Fruit fly (Drosophila melanogaster): ENCODE results near the gene CG7730.

CG7730 gene

DNA sequence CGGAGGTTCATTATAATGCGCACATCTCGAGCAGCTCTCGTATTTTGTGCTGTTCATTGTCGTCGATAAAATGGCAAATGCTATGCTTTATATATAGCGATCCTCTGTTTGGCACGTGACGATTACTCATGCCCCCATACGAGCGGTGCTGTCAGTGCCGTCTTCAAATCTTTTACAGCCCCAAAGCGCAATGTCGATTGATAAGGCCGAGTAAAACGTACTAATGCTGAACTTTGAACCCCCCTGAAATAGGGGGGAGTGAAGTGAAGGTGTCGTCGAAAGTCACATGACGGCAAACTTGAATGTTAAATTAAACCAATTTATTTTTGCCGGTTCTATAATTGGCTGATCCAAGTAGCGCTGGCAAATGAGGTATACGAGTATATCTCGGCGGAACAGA lies 27.0 kb upstream of the CG7730 start:
- TF ChIP-seq tai (GFP tag; optimal IDR thresholded peaks at IDR 0.05) = no peak
- no peak for TF ChIP-seq Rel (GFP tag; optimal IDR thresholded peaks at IDR 0.05)
- TF ChIP-seq Rel (tag; optimal IDR thresholded peaks at IDR 0.05) = peak; percentile 43
- no peak for TF ChIP-seq pan (optimal IDR thresholded peaks at IDR 0.05)
- TF ChIP-seq Vsx2 (GFP tag; optimal IDR thresholded peaks at IDR 0.05; ENCODE audit: partially characterized antibody) = no peak

dm6 chr3L:17001055-17001454 lies 26.3 kb upstream of the CG7730 start:
- TF ChIP-seq lola (GFP tag; optimal IDR thresholded peaks at IDR 0.05) (no peak), h (GFP tag; optimal IDR thresholded peaks at IDR 0.05) (no peak), OdsH (GFP tag; optimal IDR thresholded peaks at IDR 0.05) (no peak), dl (GFP tag; optimal IDR thresholded peaks at IDR 0.05; ENCODE audit: insufficient read depth in 1 of 2, partially characterized antibody in 2 of 2) (no peak), Rel (GFP tag; optimal IDR thresholded peaks at IDR 0.05) (no peak), Rel (tag; optimal IDR thresholded peaks at IDR 0.05) (peak; percentile 0), CG9705 (GFP tag; optimal IDR thresholded peaks at IDR 0.05) (no peak), GATAd (GFP tag; optimal IDR thresholded peaks at IDR 0.05) (no peak), brk (GFP tag; optimal IDR thresholded peaks at IDR 0.05) (no peak)

dm6 chr3L:17002140-17002849 lies 25.0 kb upstream of the CG7730 start:
- TF ChIP-seq CG9705 (GFP tag; optimal IDR thresholded peaks at IDR 0.05) (no peak), Hr83 (GFP tag; optimal IDR thresholded peaks at IDR 0.05; ENCODE audit: poor library complexity, severe bottlenecking) (peak; percentile 69), OdsH (GFP tag; optimal IDR thresholded peaks at IDR 0.05) (peak; percentile 10), woc (GFP tag; optimal IDR thresholded peaks at IDR 0.05) (no peak), Rel (GFP tag; optimal IDR thresholded peaks at IDR 0.05) (peak; percentile 53), Rel (tag; optimal IDR thresholded peaks at IDR 0.05) (peak; percentile 85)

DNA sequence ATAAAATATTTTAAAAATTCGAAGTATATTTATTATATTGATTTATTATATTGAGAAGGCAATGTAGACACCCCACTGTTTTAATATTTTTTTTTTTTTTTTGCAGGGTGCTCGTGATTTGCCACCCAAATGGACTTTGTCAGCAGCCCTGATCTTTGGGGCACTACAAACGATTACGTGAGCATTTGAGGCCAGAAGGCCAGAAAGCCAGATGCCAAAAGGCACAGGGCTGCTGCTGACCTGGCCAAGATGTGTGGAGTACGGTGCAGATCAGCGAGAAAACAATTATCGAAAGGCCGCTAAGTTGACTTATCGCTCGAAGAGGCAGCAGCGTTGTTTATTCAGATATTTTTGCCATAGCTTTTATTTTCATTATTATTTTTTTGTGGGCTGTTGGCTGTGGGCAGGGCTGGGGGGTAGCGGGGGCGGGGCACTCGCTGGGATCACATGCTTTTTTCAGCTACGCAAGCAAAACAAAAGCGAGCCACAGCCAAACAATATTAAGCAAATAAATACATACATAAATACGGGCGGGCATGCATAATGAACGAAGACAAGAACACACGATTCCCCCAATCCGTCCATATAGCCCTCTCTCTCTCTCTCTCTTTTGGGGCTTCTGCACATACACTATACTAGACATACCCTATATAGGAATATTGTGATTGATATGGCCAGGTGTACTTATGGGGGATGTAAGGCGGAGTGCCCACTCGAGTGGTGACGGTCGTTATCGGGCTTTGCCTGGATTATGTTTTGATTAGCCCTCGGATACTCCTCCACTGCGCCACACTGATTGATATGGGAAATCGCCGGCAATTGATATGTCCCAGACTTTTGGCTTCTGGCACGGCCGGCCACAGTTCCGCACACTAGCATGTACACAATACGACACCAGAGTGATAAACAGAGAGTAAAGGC lies 23.8 kb upstream of the CG7730 start:
- TF ChIP-seq Hnf4 (GFP tag; optimal IDR thresholded peaks at IDR 0.05) (peak; percentile 22), Hr83 (GFP tag; optimal IDR thresholded peaks at IDR 0.05; ENCODE audit: poor library complexity, severe bottlenecking) (peak; percentile 8), h (GFP tag; optimal IDR thresholded peaks at IDR 0.05) (peak; percentile 37), dsf (GFP tag; optimal IDR thresholded peaks at IDR 0.05; ENCODE audit: borderline replicate concordance) (no peak), Rel (GFP tag; optimal IDR thresholded peaks at IDR 0.05) (no peak), Rel (tag; optimal IDR thresholded peaks at IDR 0.05) (peak; percentile 77), rgr (GFP tag; optimal IDR thresholded peaks at IDR 0.05) (peak; percentile 51), psq (GFP tag; optimal IDR thresholded peaks at IDR 0.05) (no peak), HLH106 (tag; optimal IDR thresholded peaks at IDR 0.05) (peak; percentile 20), foxo (GFP tag; optimal IDR thresholded peaks at IDR 0.05) (peak in 1 of 2 experiments; percentile 27), pan (optimal IDR thresholded peaks at IDR 0.05) (no peak), OdsH (GFP tag; optimal IDR thresholded peaks at IDR 0.05) (peak; percentile 41), Myc (optimal IDR thresholded peaks at IDR 0.05) (no peak), sage (GFP tag; optimal IDR thresholded peaks at IDR 0.05) (no peak), Sp1 (GFP tag; optimal IDR thresholded peaks at IDR 0.05) (peak; percentile 21), Hr78 (GFP tag; optimal IDR thresholded peaks at IDR 0.05) (no peak), Vsx2 (GFP tag; optimal IDR thresholded peaks at IDR 0.05; ENCODE audit: partially characterized antibody) (peak; percentile 12)

dm6 chr3L:17004218-17004759 lies 23.0 kb upstream of the CG7730 start:
- TF ChIP-seq HLH106 (tag; optimal IDR thresholded peaks at IDR 0.05) (peak; percentile 73), Dif (GFP tag; optimal IDR thresholded peaks at IDR 0.05; ENCODE audit: partially characterized antibody) (no peak), dl (GFP tag; optimal IDR thresholded peaks at IDR 0.05; ENCODE audit: insufficient read depth in 1 of 2, partially characterized antibody in 2 of 2) (no peak), Rel (GFP tag; optimal IDR thresholded peaks at IDR 0.05) (no peak), Rel (tag; optimal IDR thresholded peaks at IDR 0.05) (no peak), rgr (GFP tag; optimal IDR thresholded peaks at IDR 0.05) (peak; percentile 63), Hnf4 (GFP tag; optimal IDR thresholded peaks at IDR 0.05) (peak; percentile 45), Hr83 (GFP tag; optimal IDR thresholded peaks at IDR 0.05; ENCODE audit: poor library complexity, severe bottlenecking) (no peak), GATAd (GFP tag; optimal IDR thresholded peaks at IDR 0.05) (no peak), woc (GFP tag; optimal IDR thresholded peaks at IDR 0.05) (peak; percentile 45), br (GFP tag; optimal IDR thresholded peaks at IDR 0.05) (peak; percentile 74), fru (GFP tag; optimal IDR thresholded peaks at IDR 0.05) (peak; percentile 76), psq (GFP tag; optimal IDR thresholded peaks at IDR 0.05) (peak; percentile 30), Dfd (GFP tag; optimal IDR thresholded peaks at IDR 0.05) (no peak), OdsH (GFP tag; optimal IDR thresholded peaks at IDR 0.05) (peak; percentile 40), sage (GFP tag; optimal IDR thresholded peaks at IDR 0.05) (no peak), ey (GFP tag; optimal IDR thresholded peaks at IDR 0.05) (peak; percentile 74), Sp1 (GFP tag; optimal IDR thresholded peaks at IDR 0.05) (peak; percentile 66), h (GFP tag; optimal IDR thresholded peaks at IDR 0.05) (peak; percentile 63), dmrt93B (GFP tag; optimal IDR thresholded peaks at IDR 0.05) (peak; percentile 74), foxo (GFP tag; optimal IDR thresholded peaks at IDR 0.05) (peak in 1 of 2 experiments; percentile 66), sv (GFP tag; optimal IDR thresholded peaks at IDR 0.05) (peak; percentile 70), pan (optimal IDR thresholded peaks at IDR 0.05) (no peak)
